Worm (Caenorhabditis elegans): Measurements from ENCODE around the gene rsp-8.

- TF ChIP-seq lsy-2 (tag; optimal IDR thresholded peaks at IDR 0.05) = no peak
- no peak for TF ChIP-seq nhr-10 (tag; optimal IDR thresholded peaks at IDR 0.05)
- no peak for TF ChIP-seq nhr-25 (tag; optimal IDR thresholded peaks at IDR 0.05)
- no peak for TF ChIP-seq C34F6.9 (tag; optimal IDR thresholded peaks at IDR 0.05)
- TF ChIP-seq dmd-4 (tag; optimal IDR thresholded peaks at IDR 0.05) = no peak
- TF ChIP-seq blmp-1 (tag; optimal IDR thresholded peaks at IDR 0.05; ENCODE audit: insufficient read depth) = no peak
- TF ChIP-seq sem-4 (tag; optimal IDR thresholded peaks at IDR 0.05) = no peak
- no peak for TF ChIP-seq mdl-1 (tag; optimal IDR thresholded peaks at IDR 0.05)
- TF ChIP-seq nhr-237 (tag; optimal IDR thresholded peaks at IDR 0.05) = no peak
- TF ChIP-seq elt-1 (tag; optimal IDR thresholded peaks at IDR 0.05) = no peak
- TF ChIP-seq aly-2 (tag; optimal IDR thresholded peaks at IDR 0.05) = no peak
- no peak for TF ChIP-seq unc-62 (GFP tag; optimal IDR thresholded peaks at IDR 0.05)
- TF ChIP-seq fos-1 (tag; optimal IDR thresholded peaks at IDR 0.05) = no peak
Observed at ce11 chrIII:11810447-11810846, 15.8 kb upstream of the rsp-8 start, which contains the start of gene C18D11.6.

Measured in whole organism, L2 larva.